Worm (Caenorhabditis elegans) whole organism, L4/young adult: ENCODE data around the gene C29F7.2.

Source experiments
- W03F9.2 ChIP-seq: fragments of 150-350 bp; optimal IDR thresholded peaks from 2 replicates; lab custom pipeline; 2014; ENCODE audit warnings: missing biosample characterization, missing genetic modification characterization
- dao-5 ChIP-seq: sonication (generic microtip); optimal IDR thresholded peaks from 2 replicates; lab custom pipeline; 2016; ENCODE audit warnings: missing genotype, missing genetic modification characterization, moderate library complexity, missing compliant biosample characterization
- him-1 ChIP-seq: sonication (generic microtip); optimal IDR thresholded peaks from 2 replicates; lab custom pipeline; 2016; ENCODE audit warnings: missing genotype, missing genetic modification reagents, missing genetic modification characterization, missing compliant biosample characterization

The C29F7.2 gene

ce11 chrX:13446418-13446817 lies 30.5 kb downstream of the C29F7.2 start, which contains the start of gene set-8:
Gene set-8, plus strand, starts transcription at chrX:13446718.
- TF ChIP-seq him-1 (tag; lab: Kevin White, UChicago) (no peak), dao-5 (tag; lab: Kevin White, UChicago) (no peak), W03F9.2 (tag; lab: Kevin White, UChicago) (no peak)

- TF ChIP-seq W03F9.2 (tag; lab: Kevin White, UChicago) (peak; percentile 44), dao-5 (tag; lab: Kevin White, UChicago) (peak; percentile 68), him-1 (tag; lab: Kevin White, UChicago) (peak; percentile 69)
Observed at ce11 chrX:13448665-13449099, 32.8 kb downstream of the C29F7.2 start.

- TF ChIP-seq him-1 (tag; lab: Kevin White, UChicago) = no peak
- TF ChIP-seq dao-5 (tag; lab: Kevin White, UChicago) = no peak
- TF ChIP-seq W03F9.2 (tag; lab: Kevin White, UChicago) = no peak
Observed at ce11 chrX:13451578-13451977, 35.7 kb downstream of the C29F7.2 start, which contains the start of gene F02D10.6. Gene F02D10.6, minus strand, starts transcription at chrX:13451678.

ce11 chrX:13456442-13456841 lies 40.6 kb downstream of the C29F7.2 start, which contains the start of gene flr-1:
Gene flr-1, minus strand, starts transcription at chrX:13456542.
- no peak for TF ChIP-seq W03F9.2 (tag; lab: Kevin White, UChicago)
- TF ChIP-seq him-1 (tag; lab: Kevin White, UChicago) = no peak
- no peak for TF ChIP-seq dao-5 (tag; lab: Kevin White, UChicago)

- TF ChIP-seq dao-5 (tag; lab: Kevin White, UChicago) (no peak), him-1 (tag; lab: Kevin White, UChicago) (no peak), W03F9.2 (tag; lab: Kevin White, UChicago) (no peak)
Observed at ce11 chrX:13462519-13462918, 46.6 kb downstream of the C29F7.2 start, which contains the start of gene F02D10.3. Gene F02D10.3, minus strand, starts transcription at chrX:13462619.

ce11 chrX:13463793-13464192 lies 47.9 kb downstream of the C29F7.2 start, which contains the start of gene F02D10.2:
Gene F02D10.2, minus strand, starts transcription at chrX:13463893.
- no peak for TF ChIP-seq W03F9.2 (tag; lab: Kevin White, UChicago)
- TF ChIP-seq dao-5 (tag; lab: Kevin White, UChicago) = no peak
- TF ChIP-seq him-1 (tag; lab: Kevin White, UChicago) = no peak

- TF ChIP-seq W03F9.2 (tag; lab: Kevin White, UChicago) = no peak
- no peak for TF ChIP-seq him-1 (tag; lab: Kevin White, UChicago)
Observed at ce11 chrX:13466926-13467866, 51.3 kb downstream of the C29F7.2 start, which contains the start of gene col-183. Gene col-183, minus strand, starts transcription at chrX:13467764.
